Fruit fly (Drosophila melanogaster) ovary, adult (tissue): ENCODE measurements around the gene Flad1.

Source experiments
- CG17801 ChIP-seq: fragments of 200-800 bp; optimal IDR thresholded peaks from 2 replicates; lab custom pipeline; 2019; ENCODE audit warnings: missing biosample characterization, mild to moderate bottlenecking, missing genetic modification characterization, moderate library complexity; ENCODE audit not compliant: partially characterized antibody

Flad1 gene

dm6 chrX:12903099-12903616, at the start of gene Flad1:
Flad1 (minus strand) TSS chrX:12903516.
- peak; percentile 64 for TF ChIP-seq CG17801

DNA sequence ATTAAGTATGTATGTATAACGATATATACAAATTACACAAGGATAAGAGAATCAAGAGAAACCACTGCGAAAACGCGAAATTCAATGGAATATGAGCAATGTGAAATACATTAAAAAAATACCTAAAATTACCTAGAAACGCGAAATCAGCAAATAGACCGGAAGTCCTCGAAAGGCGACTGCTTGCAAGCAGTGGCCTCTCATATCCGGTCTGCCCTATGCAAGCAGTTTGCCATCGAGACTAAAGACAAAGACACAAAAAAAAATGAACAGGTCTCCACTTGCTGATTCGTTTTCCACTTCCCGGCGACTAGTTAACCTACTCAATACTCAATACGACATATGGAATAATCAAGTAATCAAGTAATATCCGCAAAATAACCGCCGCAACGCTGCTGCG, 44.4 kb upstream of the Flad1 start:
- TF ChIP-seq CG17801 = no peak

dm6 chrX:12940396-12940795, 37.1 kb upstream of the Flad1 start:
- no peak for TF ChIP-seq CG17801

dm6 chrX:12939951-12940350, 36.6 kb upstream of the Flad1 start:
- TF ChIP-seq CG17801 = no peak

DNA sequence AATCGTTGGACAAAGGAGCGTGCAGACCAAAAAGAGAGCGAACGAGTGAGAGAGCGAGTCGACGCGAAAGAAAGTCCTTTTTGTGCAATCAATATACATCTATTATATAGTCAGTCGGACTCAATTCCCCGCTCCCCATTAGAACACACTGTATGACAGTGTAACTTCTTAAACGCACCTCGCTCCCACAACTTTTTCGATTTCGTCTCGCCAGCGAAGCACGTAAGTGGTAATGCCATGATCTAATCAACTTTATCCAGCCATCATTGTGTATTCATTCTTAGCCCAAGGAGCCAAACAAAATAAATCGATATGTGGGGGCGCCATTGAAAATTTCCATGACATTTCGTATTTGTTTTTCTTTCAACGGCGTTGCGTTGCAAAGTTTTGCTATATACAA, 35.7 kb upstream of the Flad1 start:
- no peak for TF ChIP-seq CG17801

DNA sequence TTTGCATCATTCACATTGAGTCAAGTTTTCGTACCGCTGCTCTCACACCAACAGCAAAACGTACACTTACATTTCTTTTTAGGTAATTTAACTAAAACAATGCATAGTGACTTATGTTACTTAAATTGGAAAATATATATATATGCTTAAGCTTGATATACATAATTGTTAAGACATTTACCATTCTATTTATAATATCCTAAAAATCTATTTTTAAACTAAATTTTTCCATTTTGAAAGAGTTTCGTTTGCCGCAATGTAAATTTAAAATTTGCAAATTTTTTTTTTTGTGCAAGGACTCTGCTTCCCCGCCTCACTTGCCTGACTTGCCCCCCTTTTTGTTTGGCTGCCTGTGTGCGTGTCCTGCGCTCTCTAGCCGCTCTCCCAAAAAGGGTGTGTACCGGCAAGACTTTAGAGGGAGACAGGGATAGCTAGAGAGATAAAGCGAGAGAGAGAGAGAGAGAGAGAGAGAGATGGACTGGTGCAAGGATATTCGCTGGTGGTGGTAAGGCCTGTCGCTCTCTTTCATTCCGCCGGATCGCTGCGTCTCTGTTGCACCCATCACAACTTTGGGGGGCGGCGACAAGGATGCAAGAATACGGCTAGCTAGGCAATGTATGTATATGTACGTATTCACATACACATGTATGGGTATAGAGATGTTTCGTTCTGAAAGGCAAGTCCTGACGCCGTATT, 34.7 kb upstream of the Flad1 start:
- TF ChIP-seq CG17801 = no peak

- no peak for TF ChIP-seq CG17801
Measured at dm6 chrX:12929817-12930216, 26.5 kb upstream of the Flad1 start.

dm6 chrX:12927612-12928011, 24.3 kb upstream of the Flad1 start:
- TF ChIP-seq CG17801 = no peak

dm6 chrX:12925426-12926256, 22.3 kb upstream of the Flad1 start:
- no peak for TF ChIP-seq CG17801

dm6 chrX:12923258-12923901, 20.1 kb upstream of the Flad1 start:
- no peak for TF ChIP-seq CG17801

- TF ChIP-seq CG17801 = no peak
Measured at dm6 chrX:12922338-12922737, 19.0 kb upstream of the Flad1 start.

DNA sequence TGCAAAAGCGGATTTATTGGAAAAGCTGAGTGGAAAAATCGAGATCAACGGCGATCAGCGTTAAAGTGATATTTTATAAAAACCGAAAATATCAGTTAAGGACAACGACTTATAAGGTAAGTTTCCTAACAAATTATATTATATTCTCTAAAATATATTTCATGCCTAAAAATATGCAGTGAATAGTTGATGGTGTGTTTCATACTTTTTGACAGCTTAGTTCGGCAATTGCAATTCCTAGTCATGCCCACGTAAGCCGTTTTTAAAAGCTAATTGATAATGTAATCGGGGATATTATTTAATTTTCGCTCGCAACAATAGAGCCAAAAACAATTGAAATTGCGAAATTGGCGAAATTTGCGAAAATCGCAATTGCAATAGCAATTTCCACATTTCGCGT, 16.3 kb upstream of the Flad1 start:
- no peak for TF ChIP-seq CG17801

- no peak for TF ChIP-seq CG17801
Measured at dm6 chrX:12917177-12917576, 13.9 kb upstream of the Flad1 start, which contains the start of gene fne. fne (plus strand) TSS chrX:12917477.

DNA sequence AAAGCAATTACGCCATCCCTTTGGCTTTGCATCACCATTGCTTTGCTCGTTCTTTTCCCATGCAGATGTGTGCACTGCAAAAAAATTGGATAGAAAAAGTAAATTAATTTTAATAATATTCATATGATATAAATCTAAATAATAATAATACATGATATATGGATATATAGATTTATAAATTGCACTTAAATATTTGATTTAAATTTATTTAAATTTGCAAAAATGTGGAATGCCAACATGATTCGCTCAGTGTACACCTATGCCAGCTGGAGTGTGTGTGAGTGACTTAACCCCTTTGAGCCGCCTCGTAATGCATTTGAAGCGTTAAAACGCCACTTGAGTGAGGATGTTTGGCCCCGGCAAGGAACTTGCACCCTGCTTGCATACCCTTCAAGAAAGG, 10.4 kb upstream of the Flad1 start:
- no peak for TF ChIP-seq CG17801

- TF ChIP-seq CG17801 = peak; percentile 31
Measured at dm6 chrX:12909577-12910426, 6.5 kb upstream of the Flad1 start, which contains the start of the genes Brms1 and CG4645. Brms1 (minus strand) TSS chrX:12909622. CG4645 (plus strand) TSS chrX:12909953.

DNA sequence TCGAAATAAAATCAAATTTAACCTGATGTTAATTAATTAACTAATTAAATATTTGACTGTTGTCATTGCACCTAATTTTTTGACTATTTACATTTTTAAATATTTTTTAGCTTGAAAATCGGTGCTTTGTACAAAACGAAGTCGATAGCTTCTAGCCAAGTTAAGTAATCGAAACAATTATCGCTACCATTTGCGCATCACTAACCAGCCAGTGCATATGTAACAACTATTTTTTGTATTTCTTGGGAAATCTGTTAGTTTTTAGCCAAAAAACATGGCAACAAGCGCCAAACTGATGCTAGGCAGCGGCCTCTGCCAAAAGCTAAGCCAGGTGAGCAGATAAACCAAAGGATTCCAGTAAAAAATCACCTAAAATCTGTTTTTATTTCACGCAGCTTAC, 3.6 kb upstream of the Flad1 start, which contains the start of gene mRpL49:
mRpL49 (plus strand) TSS at position 192 of the 400 bp plus-strand sequence.
- TF ChIP-seq CG17801 = peak; percentile 26
